Worm (Caenorhabditis elegans) whole organism, young adult: ENCODE data around the gene F46C5.6.

ENCODE experiments used
- F52B5.7 ChIP-seq: sonication (generic microtip); optimal IDR thresholded peaks from 2 replicates; lab custom pipeline; 2016; ENCODE audit warnings: mild to moderate bottlenecking, missing genetic modification characterization, missing compliant biosample characterization
- ama-1 ChIP-seq, 3 experiments: fragments of 150-350 bp in 1 of 3; sonication (generic microtip) in 2 of 3; optimal IDR thresholded peaks; 2 replicates each; lab custom pipeline; 2014 to 2018; ENCODE audit warnings: missing biosample characterization in 2 of 3, missing genetic modification characterization in 2 of 3, missing genetic modification reagents in 2 of 3
- die-1 ChIP-seq: sonication (generic microtip); optimal IDR thresholded peaks from 2 replicates; lab custom pipeline; 2016; ENCODE audit warnings: missing genotype, mild to moderate bottlenecking, missing genetic modification characterization, missing compliant biosample characterization
- efl-1 ChIP-seq: fragments of 150-350 bp; optimal IDR thresholded peaks from 2 replicates; lab custom pipeline; 2014; ENCODE audit warnings: missing biosample characterization, missing genetic modification reagents, missing genetic modification characterization
- hmg-1.2 ChIP-seq: fragments of 200-800 bp; sonication (Bioruptor generic); IDR thresholded peaks from 2 replicates; pipeline ENCODE4 v1.3.6; 2022; ENCODE audit warnings: missing genetic modification reagents, missing genetic modification characterization, missing compliant biosample characterization
- madf-8 ChIP-seq: fragments of 200-800 bp; sonication (Bioruptor generic); conservative IDR thresholded peaks from 2 replicates; pipeline ENCODE4 v1.3.6; 2022; ENCODE audit warnings: missing genetic modification reagents, missing genetic modification characterization, missing compliant biosample characterization
- mxl-1 ChIP-seq: sonication (generic microtip); optimal IDR thresholded peaks from 2 replicates; lab custom pipeline; 2016; ENCODE audit warnings: missing genetic modification characterization, missing compliant biosample characterization
- snpc-4 ChIP-seq, 5 experiments: fragments of 150-350 bp in 1 of 5; sonication (generic microtip) in 4 of 5; optimal IDR thresholded peaks; 2 replicates each; lab custom pipeline; 2014 to 2018; ENCODE audit warnings: missing genetic modification characterization in 5 of 5, missing biosample characterization in 3 of 5, antibody characterized with exemption in 2 of 5, mild to moderate bottlenecking in 2 of 5, missing compliant biosample characterization in 2 of 5, missing genotype in 2 of 5, moderate library complexity in 2 of 5, missing genetic modification reagents in 1 of 5
- unc-62 ChIP-seq: fragments of 150-350 bp; optimal IDR thresholded peaks from 2 replicates; lab custom pipeline; 2014; ENCODE audit warnings: missing biosample characterization, missing genetic modification reagents, missing genetic modification characterization

DNA sequence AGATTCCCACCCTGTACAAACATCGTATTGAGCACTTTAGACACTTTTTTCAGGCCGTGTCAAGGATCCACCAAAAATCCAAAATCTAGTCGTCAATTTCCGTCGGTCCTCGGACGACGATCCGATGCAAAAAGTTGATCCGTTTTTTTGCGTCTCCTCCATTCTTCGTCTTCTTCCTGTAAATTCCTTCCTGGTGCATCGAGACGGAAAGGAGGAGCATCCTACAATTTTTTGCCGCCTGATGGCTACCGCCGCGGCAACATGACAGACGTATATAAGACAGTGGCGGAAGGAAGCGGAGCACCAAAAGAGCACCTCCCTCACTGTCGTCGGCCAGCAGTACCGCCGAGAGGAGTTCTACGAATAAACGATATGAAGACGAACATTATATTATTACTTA is 43.5 kb downstream of the F46C5.6 start, which contains the start of gene appg-2:
- no peak for TF ChIP-seq unc-62 (GFP tag; lab: Kevin White, UChicago)
- TF ChIP-seq ama-1 (optimal IDR thresholded peaks at IDR 0.05; lab: Kevin White, UChicago) = no peak
- TF ChIP-seq ama-1 (GFP tag; optimal IDR thresholded peaks at IDR 0.05; lab: Kevin White, UChicago) = no peak
- no peak for TF ChIP-seq F52B5.7 (tag; lab: Kevin White, UChicago)
- no peak for TF ChIP-seq hmg-1.2 (GFP tag; lab: Robert Waterston, UW)
- TF ChIP-seq efl-1 (GFP tag; lab: Kevin White, UChicago) = no peak
- no peak for TF ChIP-seq snpc-4 (GFP tag; optimal IDR thresholded peaks at IDR 0.05; lab: Kevin White, UChicago)
- no peak for TF ChIP-seq snpc-4 (tag; optimal IDR thresholded peaks at IDR 0.05; lab: Kevin White, UChicago)
- TF ChIP-seq mxl-1 (tag; lab: Kevin White, UChicago) = no peak
- no peak for TF ChIP-seq madf-8 (GFP tag; lab: Robert Waterston, UW)
- TF ChIP-seq die-1 = no peak
